Worm (Caenorhabditis elegans) whole organism, L2 larva: ENCODE results near the gene R03G8.1.

Experiments
- C34F6.9 ChIP-seq: fragments of 150-350 bp; optimal IDR thresholded peaks from 2 replicates; lab custom pipeline; 2014; ENCODE audit warnings: missing biosample characterization, missing genetic modification characterization
- F13H6.1 ChIP-seq: sonication (generic microtip); optimal IDR thresholded peaks from 2 replicates; lab custom pipeline; 2016; ENCODE audit warnings: missing genetic modification characterization, missing compliant biosample characterization
- R02D3.7 ChIP-seq: fragments of 150-350 bp; optimal IDR thresholded peaks from 2 replicates; lab custom pipeline; 2014; ENCODE audit warnings: missing biosample characterization, missing genetic modification characterization
- Y55F3AM.14 ChIP-seq: fragments of 200-800 bp; sonication (Bioruptor generic); optimal IDR thresholded peaks from 2 replicates; lab custom pipeline; 2018; ENCODE audit warnings: mild to moderate bottlenecking, missing genetic modification characterization, missing compliant biosample characterization
- ZK546.5 ChIP-seq: sonication (generic microtip); optimal IDR thresholded peaks from 2 replicates; lab custom pipeline; 2017; ENCODE audit warnings: missing biosample characterization, missing genetic modification characterization
- alr-1 ChIP-seq: fragments of 150-350 bp; optimal IDR thresholded peaks from 2 replicates; lab custom pipeline; 2014; ENCODE audit warnings: missing biosample characterization, missing genetic modification characterization
- aly-2 ChIP-seq: fragments of 150-350 bp; optimal IDR thresholded peaks from 2 replicates; lab custom pipeline; 2014; ENCODE audit warnings: missing biosample characterization, missing genetic modification characterization
- ama-1 ChIP-seq: fragments of 150-350 bp; optimal IDR thresholded peaks from 2 replicates; lab custom pipeline; 2018; ENCODE audit warnings: inconsistent platforms
- blmp-1 ChIP-seq: sonication (generic microtip); optimal IDR thresholded peaks from 2 replicates; lab custom pipeline; 2017; ENCODE audit warnings: missing genetic modification characterization, mild to moderate bottlenecking, missing compliant biosample characterization, antibody characterized with exemption, moderate library complexity; ENCODE audit not compliant: insufficient read depth
- ceh-16 ChIP-seq: fragments of 150-350 bp; optimal IDR thresholded peaks from 2 replicates; lab custom pipeline; 2014; ENCODE audit warnings: missing biosample characterization, missing genetic modification characterization
- ceh-82 ChIP-seq: fragments of 150-350 bp; optimal IDR thresholded peaks from 2 replicates; lab custom pipeline; 2014; ENCODE audit warnings: missing biosample characterization, missing genetic modification characterization
- crh-2 ChIP-seq: sonication (generic microtip); optimal IDR thresholded peaks from 2 replicates; lab custom pipeline; 2017; ENCODE audit warnings: missing biosample characterization, missing genetic modification characterization
- elt-1 ChIP-seq: fragments of 150-350 bp; optimal IDR thresholded peaks from 2 replicates; lab custom pipeline; 2014; ENCODE audit warnings: missing biosample characterization, missing genetic modification characterization
- fos-1 ChIP-seq: fragments of 150-350 bp; optimal IDR thresholded peaks from 2 replicates; lab custom pipeline; 2014; ENCODE audit warnings: missing biosample characterization, missing genetic modification characterization
- gmeb-1 ChIP-seq: fragments of 150-350 bp; optimal IDR thresholded peaks from 2 replicates; lab custom pipeline; 2014; ENCODE audit warnings: missing biosample characterization, missing genetic modification characterization
- lin-11 ChIP-seq: fragments of 150-350 bp; sonication (generic microtip); optimal IDR thresholded peaks from 2 replicates; lab custom pipeline; 2014; ENCODE audit warnings: missing biosample characterization, missing genetic modification characterization, inconsistent platforms, mixed read lengths
- lin-13 ChIP-seq: fragments of 150-350 bp; optimal IDR thresholded peaks from 2 replicates; lab custom pipeline; 2014; ENCODE audit warnings: missing biosample characterization, missing genetic modification reagents, missing genetic modification characterization
- lin-39 ChIP-seq: fragments of 150-350 bp; optimal IDR thresholded peaks from 2 replicates; lab custom pipeline; 2014; ENCODE audit warnings: missing biosample characterization, missing genetic modification reagents, missing genetic modification characterization
- lsy-2 ChIP-seq, 2 experiments: fragments of 150-350 bp in 1 of 2; sonication (generic microtip) in 1 of 2; optimal IDR thresholded peaks; 2 replicates each; lab custom pipeline; 2014 to 2017; ENCODE audit warnings: missing biosample characterization in 2 of 2, missing genetic modification characterization in 2 of 2
- mab-5 ChIP-seq: fragments of 150-350 bp; optimal IDR thresholded peaks from 2 replicates; lab custom pipeline; 2014; ENCODE audit warnings: missing biosample characterization, missing genetic modification characterization
- mdl-1 ChIP-seq, 2 experiments: fragments of 150-350 bp in 1 of 2; sonication (generic microtip) in 1 of 2; optimal IDR thresholded peaks; 2 replicates each; lab custom pipeline; 2017; ENCODE audit warnings: missing biosample characterization in 2 of 2, missing genetic modification characterization in 2 of 2
- nhr-10 ChIP-seq: sonication (generic microtip); optimal IDR thresholded peaks from 2 replicates; lab custom pipeline; 2017; ENCODE audit warnings: missing biosample characterization, missing genetic modification characterization
- nhr-12 ChIP-seq: fragments of 150-350 bp; optimal IDR thresholded peaks from 2 replicates; lab custom pipeline; 2014; ENCODE audit warnings: missing biosample characterization, missing genetic modification characterization
- nhr-129 ChIP-seq: fragments of 150-350 bp; optimal IDR thresholded peaks from 2 replicates; lab custom pipeline; 2014; ENCODE audit warnings: missing biosample characterization, missing genetic modification characterization
- nhr-21 ChIP-seq: fragments of 150-350 bp; optimal IDR thresholded peaks from 2 replicates; lab custom pipeline; 2014; ENCODE audit warnings: missing biosample characterization, missing genetic modification characterization
- nhr-23 ChIP-seq: fragments of 150-350 bp; optimal IDR thresholded peaks from 2 replicates; lab custom pipeline; 2014; ENCODE audit warnings: missing biosample characterization, missing genetic modification reagents, missing genetic modification characterization
- nhr-6 ChIP-seq: fragments of 150-350 bp; optimal IDR thresholded peaks from 2 replicates; lab custom pipeline; 2014; ENCODE audit warnings: missing biosample characterization, missing genetic modification characterization
- nhr-77 ChIP-seq: fragments of 150-350 bp; optimal IDR thresholded peaks from 2 replicates; lab custom pipeline; 2014; ENCODE audit warnings: missing biosample characterization, missing genetic modification characterization
- peb-1 ChIP-seq: fragments of 150-350 bp; optimal IDR thresholded peaks from 2 replicates; lab custom pipeline; 2014; ENCODE audit warnings: missing biosample characterization, missing genetic modification characterization
- sem-4 ChIP-seq: fragments of 150-350 bp; optimal IDR thresholded peaks from 2 replicates; lab custom pipeline; 2014; ENCODE audit warnings: missing biosample characterization, missing genetic modification reagents, missing genetic modification characterization
- sma-9 ChIP-seq, 2 experiments: fragments of 150-350 bp in 1 of 2; sonication (generic microtip) in 1 of 2; optimal IDR thresholded peaks; 2 replicates each; lab custom pipeline; 2014 to 2016; ENCODE audit warnings: missing genetic modification characterization in 2 of 2, mild to moderate bottlenecking in 1 of 2, missing biosample characterization in 1 of 2, missing compliant biosample characterization in 1 of 2, missing genetic modification reagents in 1 of 2, moderate library complexity in 1 of 2
- snpc-4 ChIP-seq: fragments of 150-350 bp; optimal IDR thresholded peaks from 2 replicates; lab custom pipeline; 2014; ENCODE audit warnings: missing biosample characterization, missing genetic modification characterization
- unc-39 ChIP-seq: fragments of 150-350 bp; optimal IDR thresholded peaks from 2 replicates; lab custom pipeline; 2014; ENCODE audit warnings: missing biosample characterization, missing genetic modification characterization
- unc-55 ChIP-seq: fragments of 150-350 bp; sonication (generic microtip); optimal IDR thresholded peaks from 3 replicates; lab custom pipeline; 2014; ENCODE audit warnings: missing biosample characterization, missing genetic modification reagents, missing genetic modification characterization
- zag-1 ChIP-seq: fragments of 150-350 bp; optimal IDR thresholded peaks from 2 replicates; lab custom pipeline; 2014; ENCODE audit warnings: missing biosample characterization, missing genetic modification characterization
- ztf-1 ChIP-seq: fragments of 200-800 bp; sonication (Bioruptor generic); conservative IDR thresholded peaks from 2 replicates; pipeline ENCODE4 v1.3.6; 2022; ENCODE audit warnings: missing genetic modification characterization, missing compliant biosample characterization
- ztf-11 ChIP-seq: sonication (generic microtip); optimal IDR thresholded peaks from 2 replicates; lab custom pipeline; 2017; ENCODE audit warnings: missing biosample characterization, missing genetic modification characterization

R03G8.1 gene

ce11 chrX:13090665-13091064 is 6.3 kb downstream of the R03G8.1 start, which contains the start of gene R03G8.3:
Gene R03G8.3 (plus strand): TSS chrX:13090965.
- TF ChIP-seq lin-13 (GFP tag; lab: Kevin White, UChicago) (no peak), nhr-129 (tag; lab: Kevin White, UChicago) (no peak), R02D3.7 (tag; lab: Kevin White, UChicago) (no peak), ceh-16 (tag; lab: Kevin White, UChicago) (no peak), nhr-10 (tag; lab: Kevin White, UChicago) (no peak), snpc-4 (tag; lab: Kevin White, UChicago) (no peak), C34F6.9 (tag; lab: Kevin White, UChicago) (no peak), zag-1 (tag; lab: Kevin White, UChicago) (no peak), peb-1 (tag; lab: Kevin White, UChicago) (no peak), ztf-11 (tag; lab: Kevin White, UChicago) (no peak), sma-9 (GFP tag; optimal IDR thresholded peaks at IDR 0.05; lab: Kevin White, UChicago) (no peak), sma-9 (tag; optimal IDR thresholded peaks at IDR 0.05; lab: Kevin White, UChicago) (no peak), ceh-82 (tag; lab: Kevin White, UChicago) (no peak), ama-1 (lab: Kevin White, UChicago) (no peak), F13H6.1 (tag; lab: Kevin White, UChicago) (no peak), elt-1 (no peak), aly-2 (tag; lab: Kevin White, UChicago) (no peak), Y55F3AM.14 (GFP tag; lab: Kevin White, UChicago) (no peak), nhr-6 (tag; lab: Kevin White, UChicago) (no peak), mdl-1 (tag; optimal IDR thresholded peaks at IDR 0.05; lab: Kevin White, UChicago) (no peak), mab-5 (no peak)
- TF ChIP-seq, all 48 proteins: peak for 0

- no peak for TF ChIP-seq ztf-1 (GFP tag; lab: Robert Waterston, UW)
- TF ChIP-seq alr-1 (tag; lab: Kevin White, UChicago): no peak
- TF ChIP-seq lin-13 (GFP tag; lab: Kevin White, UChicago): no peak
- no peak for TF ChIP-seq nhr-77
- no peak for TF ChIP-seq unc-39
- TF ChIP-seq R02D3.7 (tag; lab: Kevin White, UChicago): no peak
- TF ChIP-seq nhr-12 (tag; lab: Kevin White, UChicago): no peak
- TF ChIP-seq ceh-82 (tag; lab: Kevin White, UChicago): no peak
- TF ChIP-seq lsy-2 (tag; optimal IDR thresholded peaks at IDR 0.05; lab: Kevin White, UChicago): no peak
Observed at ce11 chrX:13091199-13091598, 6.8 kb downstream of the R03G8.1 start.

ce11 chrX:13100410-13100809 is 16.0 kb downstream of the R03G8.1 start, which contains the start of gene R03G8.6:
Gene R03G8.6 (minus strand): TSS chrX:13100510.
- TF ChIP-seq peb-1 (tag; lab: Kevin White, UChicago) (no peak), blmp-1 (tag; lab: Kevin White, UChicago) (no peak), nhr-21 (tag; lab: Kevin White, UChicago) (no peak), ceh-16 (tag; lab: Kevin White, UChicago) (no peak), ztf-1 (GFP tag; lab: Robert Waterston, UW) (no peak), nhr-23 (tag; lab: Kevin White, UChicago) (no peak), fos-1 (no peak), lin-13 (GFP tag; lab: Kevin White, UChicago) (no peak), unc-55 (GFP tag; lab: Kevin White, UChicago) (no peak)
- TF ChIP-seq, all 48 proteins: peak for 0

- TF ChIP-seq ZK546.5 (tag; lab: Kevin White, UChicago): no peak
- TF ChIP-seq ama-1 (lab: Kevin White, UChicago): no peak
- TF ChIP-seq F13H6.1 (tag; lab: Kevin White, UChicago): no peak
- no peak for TF ChIP-seq lin-39
- no peak for TF ChIP-seq peb-1 (tag; lab: Kevin White, UChicago)
- TF ChIP-seq nhr-12 (tag; lab: Kevin White, UChicago): no peak
- no peak for TF ChIP-seq gmeb-1 (tag; lab: Kevin White, UChicago)
- TF ChIP-seq elt-1: no peak
- TF ChIP-seq fos-1: no peak
- TF ChIP-seq zag-1 (tag; lab: Kevin White, UChicago): no peak
- TF ChIP-seq crh-2: no peak
- TF ChIP-seq sem-4 (tag; lab: Kevin White, UChicago): no peak
- TF ChIP-seq nhr-21 (tag; lab: Kevin White, UChicago): no peak
- no peak for TF ChIP-seq nhr-77
- no peak for TF ChIP-seq lin-11 (tag; lab: Kevin White, UChicago)
Observed at ce11 chrX:13102838-13103237, 18.5 kb downstream of the R03G8.1 start.
